Worm (Caenorhabditis elegans): ENCODE measurements around the gene hlh-10.

Gene hlh-10

ce11 chrV:9249206-9249605, 32.8 kb downstream of the hlh-10 start, which contains the start of gene str-94:
str-94 (minus strand) TSS chrV:9249306.
- no peak for TF ChIP-seq ahr-1 (tag; optimal IDR thresholded peaks at IDR 0.05)
- no peak for TF ChIP-seq ceh-18 (tag; optimal IDR thresholded peaks at IDR 0.05)
- TF ChIP-seq che-1 (tag; optimal IDR thresholded peaks at IDR 0.05), result no peak
- no peak for TF ChIP-seq ttx-3 (tag; optimal IDR thresholded peaks at IDR 0.05)
- TF ChIP-seq zip-5 (tag; optimal IDR thresholded peaks at IDR 0.05), result no peak
- TF ChIP-seq gmeb-2 (tag; optimal IDR thresholded peaks at IDR 0.05), result no peak
- no peak for TF ChIP-seq ama-1 (optimal IDR thresholded peaks at IDR 0.05)
- no peak for TF ChIP-seq ceh-2 (tag; optimal IDR thresholded peaks at IDR 0.05)
- no peak for TF ChIP-seq K02D7.2 (tag; optimal IDR thresholded peaks at IDR 0.05)
- no peak for TF ChIP-seq dve-1 (tag; optimal IDR thresholded peaks at IDR 0.05)
- TF ChIP-seq ceh-30 (tag; optimal IDR thresholded peaks at IDR 0.05), result no peak
- TF ChIP-seq T23F11.4 (GFP tag; optimal IDR thresholded peaks at IDR 0.05), result no peak

DNA sequence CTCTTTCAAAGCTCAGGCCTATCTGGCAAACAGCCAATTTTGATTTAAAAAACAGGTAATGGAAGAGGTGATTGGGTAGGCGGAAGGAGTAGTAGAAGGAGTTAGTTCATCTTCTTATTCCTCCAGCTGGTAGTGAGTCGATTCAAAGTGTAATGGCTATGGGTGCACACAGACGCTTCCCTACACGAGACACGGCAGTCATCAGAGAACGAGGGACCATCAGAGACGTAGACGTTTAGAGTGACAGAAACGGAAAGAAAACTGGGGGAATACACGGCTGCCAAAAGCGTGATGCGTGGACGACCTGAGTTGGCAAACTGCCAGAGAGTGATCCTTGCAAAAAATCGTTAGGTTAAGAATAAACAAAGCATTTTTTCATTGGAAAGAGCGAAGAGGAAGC, 34.6 kb downstream of the hlh-10 start:
- TF ChIP-seq dve-1 (tag; optimal IDR thresholded peaks at IDR 0.05) (no peak), tbx-2 (tag; optimal IDR thresholded peaks at IDR 0.05) (peak; percentile 46), ztf-16 (tag; optimal IDR thresholded peaks at IDR 0.05) (no peak), ceh-34 (tag; optimal IDR thresholded peaks at IDR 0.05) (peak; percentile 46), unc-42 (tag; optimal IDR thresholded peaks at IDR 0.05) (peak; percentile 5), pax-1 (tag; optimal IDR thresholded peaks at IDR 0.05) (peak; percentile 23), syd-9 (tag; optimal IDR thresholded peaks at IDR 0.05) (no peak), ceh-18 (tag; optimal IDR thresholded peaks at IDR 0.05) (peak; percentile 60), nfya-1 (tag; optimal IDR thresholded peaks at IDR 0.05) (peak; percentile 35), ceh-31 (tag; optimal IDR thresholded peaks at IDR 0.05) (peak; percentile 72), ceh-14 (tag; optimal IDR thresholded peaks at IDR 0.05) (no peak), hlh-30 (tag; optimal IDR thresholded peaks at IDR 0.05; ENCODE audit: insufficient read depth) (peak; percentile 14), ets-4 (tag; optimal IDR thresholded peaks at IDR 0.05) (no peak), Y22D7AL.16 (tag; optimal IDR thresholded peaks at IDR 0.05) (no peak)

- TF ChIP-seq Y22D7AL.16 (tag; optimal IDR thresholded peaks at IDR 0.05) (no peak), ceh-6 (GFP tag; optimal IDR thresholded peaks at IDR 0.05) (no peak), nfya-1 (tag; optimal IDR thresholded peaks at IDR 0.05) (no peak), dmd-4 (tag; optimal IDR thresholded peaks at IDR 0.05; ENCODE audit: borderline replicate concordance) (no peak), ceh-14 (tag; optimal IDR thresholded peaks at IDR 0.05) (no peak), ceh-9 (tag; optimal IDR thresholded peaks at IDR 0.05) (no peak), che-1 (tag; optimal IDR thresholded peaks at IDR 0.05) (no peak), fkh-6 (tag; optimal IDR thresholded peaks at IDR 0.05) (no peak), odd-2 (tag; optimal IDR thresholded peaks at IDR 0.05) (no peak), ceh-24 (tag; optimal IDR thresholded peaks at IDR 0.05) (no peak), pag-3 (tag; optimal IDR thresholded peaks at IDR 0.05; ENCODE audit: borderline replicate concordance) (no peak), unc-55 (GFP tag; optimal IDR thresholded peaks at IDR 0.05) (no peak), lin-11 (tag; optimal IDR thresholded peaks at IDR 0.05) (no peak), elt-4 (tag; optimal IDR thresholded peaks at IDR 0.05) (no peak), mec-3 (tag; optimal IDR thresholded peaks at IDR 0.05; ENCODE audit: borderline replicate concordance) (no peak), ceh-31 (tag; optimal IDR thresholded peaks at IDR 0.05) (no peak), C38D4.7 (GFP tag; optimal IDR thresholded peaks at IDR 0.05) (no peak)
Measured at ce11 chrV:9246260-9246659, 35.8 kb downstream of the hlh-10 start, which contains the start of gene aat-2. aat-2 (minus strand) TSS chrV:9246360.

DNA sequence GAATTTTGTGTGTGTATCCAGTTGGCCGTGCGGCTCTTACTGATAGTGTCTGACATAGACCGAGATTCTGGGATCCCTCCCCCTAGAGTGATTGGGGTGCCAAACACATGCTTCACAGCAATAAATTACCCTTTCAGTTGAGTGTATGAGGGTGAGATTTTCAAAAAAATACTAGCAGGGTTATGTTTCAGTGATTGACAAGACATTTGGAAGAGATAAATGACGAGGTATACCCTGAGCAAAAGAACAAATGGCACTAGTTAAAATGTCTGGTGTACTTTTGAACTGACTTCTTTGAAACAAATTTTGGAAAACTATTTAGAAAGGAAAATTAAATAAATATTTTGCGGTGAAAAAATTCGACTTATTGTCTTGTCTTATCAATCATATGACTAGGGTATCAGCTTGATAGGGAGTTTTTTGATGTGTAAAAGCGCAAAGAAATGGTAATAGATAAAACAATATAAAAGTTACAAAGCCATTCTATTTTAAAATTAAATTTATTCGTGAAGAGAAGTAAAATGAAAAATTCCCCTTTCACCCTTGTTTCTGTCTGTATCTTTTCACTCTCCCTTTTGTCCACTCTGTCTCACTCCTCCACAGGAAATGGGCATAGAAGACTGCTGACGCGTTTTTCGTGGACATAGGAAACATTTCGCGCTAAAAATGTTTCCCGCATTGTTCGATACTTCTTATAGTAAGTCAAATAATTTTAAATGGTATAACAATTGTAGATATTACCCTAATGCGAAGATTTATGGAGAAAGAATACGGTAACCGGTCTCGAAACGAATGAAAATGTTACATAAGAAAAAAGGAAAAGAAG, 38.6 kb downstream of the hlh-10 start, which contains the start of gene glo-4:
Gene glo-4, minus strand, starts transcription at position 51 of the 826 bp plus-strand sequence.
- TF ChIP-seq nhr-232 (tag; optimal IDR thresholded peaks at IDR 0.05) (no peak), unc-42 (tag; optimal IDR thresholded peaks at IDR 0.05) (peak; percentile 76), dmd-4 (tag; optimal IDR thresholded peaks at IDR 0.05; ENCODE audit: borderline replicate concordance) (no peak), pros-1 (tag; optimal IDR thresholded peaks at IDR 0.05) (no peak), ceh-31 (tag; optimal IDR thresholded peaks at IDR 0.05) (peak; percentile 30), nfya-1 (tag; optimal IDR thresholded peaks at IDR 0.05) (peak; percentile 58), K02D7.2 (tag; optimal IDR thresholded peaks at IDR 0.05) (no peak), unc-3 (GFP tag; conservative IDR thresholded peaks at IDR 0.05) (no peak), unc-3 (tag; optimal IDR thresholded peaks at IDR 0.05) (no peak), ceh-30 (tag; optimal IDR thresholded peaks at IDR 0.05) (peak; percentile 57), ttx-3 (tag; optimal IDR thresholded peaks at IDR 0.05) (no peak), elt-4 (tag; optimal IDR thresholded peaks at IDR 0.05) (no peak), madf-2 (tag; optimal IDR thresholded peaks at IDR 0.05) (no peak)
